Fruit fly (Drosophila melanogaster): Measurements from ENCODE around the gene gskt.

The gskt gene

dm6 chr3R:31419531-31419930 lies 47.3 kb downstream of the gskt start:
- TF ChIP-seq chinmo (GFP tag; IDR thresholded peaks at IDR 0.05; ENCODE audit: partially characterized antibody) (0 out of 4 replicates have a peak, but pooled peaks have one; percentile 71), Xrp1 (GFP tag; IDR thresholded peaks at IDR 0.05) (no peak), dati (GFP tag; IDR thresholded peaks at IDR 0.05) (0 out of 2 replicates have a peak, but pooled peaks have one; percentile 7), abd-A (tag; optimal IDR thresholded peaks at IDR 0.05) (peak; percentile 13), CG10543 (GFP tag; optimal IDR thresholded peaks at IDR 0.05) (peak; percentile 1), Hmr (GFP tag; optimal IDR thresholded peaks at IDR 0.05) (no peak), D (optimal IDR thresholded peaks at IDR 0.05) (no peak), D (GFP tag; optimal IDR thresholded peaks at IDR 0.05) (no peak), sd (tag; optimal IDR thresholded peaks at IDR 0.05) (peak; percentile 87), lilli (GFP tag; optimal IDR thresholded peaks at IDR 0.05) (no peak), tgo (GFP tag; IDR thresholded peaks at IDR 0.05) (no peak)

- no peak for TF ChIP-seq fd96Cb (tag; optimal IDR thresholded peaks at IDR 0.05)
- TF ChIP-seq rib (GFP tag; IDR thresholded peaks at IDR 0.05) = 0 out of 2 replicates have a peak, but pooled peaks have one; percentile 52
- no peak for TF ChIP-seq CkIIα-i1 (GFP tag; IDR thresholded peaks at IDR 0.05)
- peak; percentile 35 for TF ChIP-seq CG9932 (GFP tag; IDR thresholded peaks at IDR 0.05)
- no peak for TF ChIP-seq pb (GFP tag; optimal IDR thresholded peaks at IDR 0.05)
- TF ChIP-seq grn (GFP tag; optimal IDR thresholded peaks at IDR 0.05) = peak; percentile 56
- peak in 1 of 2 experiments; percentile 9 for TF ChIP-seq Pdp1 (GFP tag; optimal IDR thresholded peaks at IDR 0.05)
- TF ChIP-seq tup (GFP tag; optimal IDR thresholded peaks at IDR 0.05) = no peak
- TF ChIP-seq CG2120 (GFP tag; optimal IDR thresholded peaks at IDR 0.05) = peak; percentile 17
- no peak for TF ChIP-seq pho (GFP tag; optimal IDR thresholded peaks at IDR 0.05)
- no peak for TF ChIP-seq emc (GFP tag; optimal IDR thresholded peaks at IDR 0.05)
- TF ChIP-seq CG16815 (GFP tag; optimal IDR thresholded peaks at IDR 0.05) = no peak
- TF ChIP-seq tgo (GFP tag; IDR thresholded peaks at IDR 0.05) = no peak
- peak; percentile 95 for TF ChIP-seq CG12769 (tag; optimal IDR thresholded peaks at IDR 0.05)
- no peak for TF ChIP-seq CG10274 (GFP tag; optimal IDR thresholded peaks at IDR 0.05)
- peak; percentile 81 for TF ChIP-seq Adf1 (GFP tag; IDR thresholded peaks at IDR 0.05)
- peak; percentile 50 for TF ChIP-seq mirr (GFP tag; optimal IDR thresholded peaks at IDR 0.05)
- TF ChIP-seq ftz-f1 (GFP tag; optimal IDR thresholded peaks at IDR 0.05) = peak; percentile 87
- TF ChIP-seq CG4820 (GFP tag; optimal IDR thresholded peaks at IDR 0.05) = no peak
- peak; percentile 4 for TF ChIP-seq Nf-YC (tag; optimal IDR thresholded peaks at IDR 0.05)
- TF ChIP-seq CG30431 (GFP tag; optimal IDR thresholded peaks at IDR 0.05) = no peak
- TF ChIP-seq CG18476 (GFP tag; optimal IDR thresholded peaks at IDR 0.05) = no peak
- peak; percentile 75 for TF ChIP-seq Med (GFP tag)
- TF ChIP-seq ato (GFP tag; IDR thresholded peaks at IDR 0.05; ENCODE audit: partially characterized antibody) = no peak
- TF ChIP-seq CG6175 (GFP tag; IDR thresholded peaks at IDR 0.05) = 0 out of 3 replicates have a peak, but pooled peaks have one; percentile 47
- TF ChIP-seq CG11695 (GFP tag; IDR thresholded peaks at IDR 0.05) = peak; percentile 89
- peak; percentile 3 for TF ChIP-seq Deaf1 (tag; optimal IDR thresholded peaks at IDR 0.05)
- no peak for TF ChIP-seq CG2116 (GFP tag; optimal IDR thresholded peaks at IDR 0.05)
- TF ChIP-seq gce (GFP tag; IDR thresholded peaks at IDR 0.05) = no peak
- peak; percentile 55 for TF ChIP-seq crol (GFP tag; IDR thresholded peaks at IDR 0.05)
- TF ChIP-seq ac (GFP tag; optimal IDR thresholded peaks at IDR 0.05) = no peak
- TF ChIP-seq Gsc (GFP tag; IDR thresholded peaks at IDR 0.05) = no peak
- no peak for TF ChIP-seq CG4730 (GFP tag; IDR thresholded peaks at IDR 0.05)
- TF ChIP-seq CG8290 (GFP tag; optimal IDR thresholded peaks at IDR 0.05) = no peak
- TF ChIP-seq CG8290 (tag; optimal IDR thresholded peaks at IDR 0.05) = peak in 1 of 2 experiments; percentile 34
- peak; percentile 20 for TF ChIP-seq CG18599 (GFP tag; optimal IDR thresholded peaks at IDR 0.05)
- TF ChIP-seq sug (tag; optimal IDR thresholded peaks at IDR 0.05) = peak; percentile 66
- peak; percentile 92 for TF ChIP-seq CG10543 (GFP tag; optimal IDR thresholded peaks at IDR 0.05)
- peak; percentile 6 for TF ChIP-seq CG7839 (tag; optimal IDR thresholded peaks at IDR 0.05)
- peak; percentile 92; the same call in 3 of the 4 replicates for TF ChIP-seq chinmo (GFP tag; IDR thresholded peaks at IDR 0.05; ENCODE audit: partially characterized antibody)
- no peak for TF ChIP-seq fd64A (GFP tag; optimal IDR thresholded peaks at IDR 0.05)
- TF ChIP-seq Rfx (GFP tag; IDR thresholded peaks at IDR 0.05) = peak; percentile 37; the same call in 1 of the 2 replicates
Measured at dm6 chr3R:31420675-31421074, 48.4 kb downstream of the gskt start.
